Worm (Caenorhabditis elegans): ENCODE data around the gene R04A9.7.

Gene R04A9.7

DNA sequence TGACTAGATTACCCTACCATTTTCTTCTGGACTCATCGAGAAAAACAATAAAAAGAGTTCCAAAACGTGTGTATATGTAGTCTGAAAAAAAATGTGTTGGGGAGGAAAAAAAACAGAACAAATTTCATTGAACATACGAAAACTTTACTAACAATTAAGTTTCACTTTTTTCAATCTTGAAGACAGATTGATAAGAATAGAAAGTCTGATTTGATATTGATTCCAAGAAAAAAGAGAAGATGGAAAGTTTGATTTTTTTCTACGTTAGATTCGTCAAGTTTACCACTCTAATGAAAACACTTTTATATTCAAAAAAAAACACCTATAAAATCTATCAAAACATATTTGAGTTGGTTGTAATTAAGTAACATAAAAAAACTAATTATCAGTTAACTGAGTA lies 4.2 kb downstream of the R04A9.7 start, which contains the start of gene R04A9.9:
R04A9.9 (minus strand) TSS at position 101 of the 400 bp plus-strand sequence.
- no peak for TF ChIP-seq zfp-2 (tag; optimal IDR thresholded peaks at IDR 0.05)
- TF ChIP-seq nhr-6 (tag; optimal IDR thresholded peaks at IDR 0.05): no peak
- no peak for TF ChIP-seq F49E8.2 (tag; optimal IDR thresholded peaks at IDR 0.05; ENCODE audit: borderline replicate concordance)
- TF ChIP-seq mep-1 (tag; optimal IDR thresholded peaks at IDR 0.05): no peak
- no peak for TF ChIP-seq ceh-44 (GFP tag; IDR thresholded peaks at IDR 0.05)
- no peak for TF ChIP-seq Y48G9A.11 (GFP tag; IDR thresholded peaks at IDR 0.05)
- TF ChIP-seq mxl-3 (GFP tag; optimal IDR thresholded peaks at IDR 0.05): no peak

DNA sequence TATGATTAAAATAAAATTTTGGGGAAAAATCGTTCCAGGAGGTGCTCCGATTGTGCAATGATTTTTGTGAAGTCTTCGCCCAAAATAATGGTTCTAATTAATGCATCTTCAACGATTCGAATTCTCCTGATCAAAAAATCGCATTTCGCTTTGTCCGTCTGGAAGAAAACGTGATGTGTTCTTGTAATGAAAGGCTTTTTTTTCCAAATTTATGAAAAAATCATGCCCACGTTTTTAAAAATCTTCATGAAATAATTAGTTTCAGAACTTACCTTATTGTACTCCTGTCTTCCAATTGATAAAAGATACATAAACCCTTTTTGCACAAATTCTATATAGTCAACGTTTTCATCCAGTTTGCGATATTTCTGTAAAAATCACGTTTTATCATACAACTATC lies 5.1 kb downstream of the R04A9.7 start:
- TF ChIP-seq unc-62 (GFP tag; optimal IDR thresholded peaks at IDR 0.05 in 1 of 2) (peak in 1 of 2 experiments; percentile 92), unc-62 (tag; optimal IDR thresholded peaks at IDR 0.05) (no peak), zfp-2 (tag; optimal IDR thresholded peaks at IDR 0.05) (no peak)

DNA sequence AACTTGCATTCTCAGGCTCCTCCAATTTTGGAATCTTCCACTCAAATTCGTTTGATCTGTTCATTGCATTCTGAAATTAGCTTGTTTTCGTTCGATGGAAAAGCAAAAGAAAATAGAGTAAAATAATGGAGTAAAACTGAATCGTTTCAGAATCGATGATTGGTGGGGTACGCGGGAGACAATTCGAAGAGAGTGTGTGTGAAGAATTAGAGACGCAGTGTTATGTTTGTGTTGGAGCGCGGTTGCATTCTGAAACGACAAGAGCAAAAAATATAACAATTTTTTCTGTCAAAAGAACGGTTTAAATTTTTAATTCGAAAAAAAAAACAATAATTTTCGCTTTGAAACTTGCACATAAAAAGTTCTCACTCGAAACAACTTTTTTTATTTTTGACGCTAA lies 6.0 kb downstream of the R04A9.7 start, which contains the start of gene ceh-93:
ceh-93 (minus strand) TSS at position 70 of the 400 bp plus-strand sequence.
- no peak for TF ChIP-seq lim-7 (GFP tag; IDR thresholded peaks at IDR 0.05)
- TF ChIP-seq pha-4 (GFP tag; IDR thresholded peaks at IDR 0.05): no peak
- TF ChIP-seq pha-4 (tag; optimal IDR thresholded peaks at IDR 0.05): no peak
- TF ChIP-seq sdz-12 (GFP tag; optimal IDR thresholded peaks at IDR 0.05): no peak
- TF ChIP-seq lin-38 (GFP tag; IDR thresholded peaks at IDR 0.05): peak; percentile 66
- TF ChIP-seq ceh-44 (GFP tag; IDR thresholded peaks at IDR 0.05): no peak
- TF ChIP-seq ceh-62 (tag; optimal IDR thresholded peaks at IDR 0.05): no peak
- TF ChIP-seq hmg-1.1 (GFP tag; IDR thresholded peaks at IDR 0.05): peak; percentile 55
- TF ChIP-seq nhr-28 (tag; optimal IDR thresholded peaks at IDR 0.05): peak; percentile 17
- TF ChIP-seq lir-3 (tag; optimal IDR thresholded peaks at IDR 0.05): no peak
- no peak for TF ChIP-seq nhr-237 (tag; optimal IDR thresholded peaks at IDR 0.05)
- no peak for TF ChIP-seq tra-1 (GFP tag; IDR thresholded peaks at IDR 0.05)
- TF ChIP-seq daf-19 (GFP tag; conservative IDR thresholded peaks at IDR 0.05): no peak
- TF ChIP-seq dpl-1 (GFP tag; optimal IDR thresholded peaks at IDR 0.05): peak; percentile 0
- no peak for TF ChIP-seq nhr-11 (tag; optimal IDR thresholded peaks at IDR 0.05)
- no peak for TF ChIP-seq nhr-25 (tag; optimal IDR thresholded peaks at IDR 0.05; ENCODE audit: borderline replicate concordance, insufficient read depth)
- TF ChIP-seq daf-16 (GFP tag; optimal IDR thresholded peaks at IDR 0.05): no peak
- TF ChIP-seq daf-16 (tag; optimal IDR thresholded peaks at IDR 0.05): peak; percentile 59
- no peak for TF ChIP-seq lin-13 (GFP tag; optimal IDR thresholded peaks at IDR 0.05)
- TF ChIP-seq zip-2 (tag; optimal IDR thresholded peaks at IDR 0.05): no peak
- TF ChIP-seq dve-1 (tag; optimal IDR thresholded peaks at IDR 0.05; ENCODE audit: insufficient read depth): no peak
- TF ChIP-seq mes-2 (tag; optimal IDR thresholded peaks at IDR 0.05; ENCODE audit: poor library complexity, severe bottlenecking): no peak
- TF ChIP-seq php-3 (GFP tag; IDR thresholded peaks at IDR 0.05): no peak
- no peak for TF ChIP-seq nhr-102 (tag; optimal IDR thresholded peaks at IDR 0.05)

DNA sequence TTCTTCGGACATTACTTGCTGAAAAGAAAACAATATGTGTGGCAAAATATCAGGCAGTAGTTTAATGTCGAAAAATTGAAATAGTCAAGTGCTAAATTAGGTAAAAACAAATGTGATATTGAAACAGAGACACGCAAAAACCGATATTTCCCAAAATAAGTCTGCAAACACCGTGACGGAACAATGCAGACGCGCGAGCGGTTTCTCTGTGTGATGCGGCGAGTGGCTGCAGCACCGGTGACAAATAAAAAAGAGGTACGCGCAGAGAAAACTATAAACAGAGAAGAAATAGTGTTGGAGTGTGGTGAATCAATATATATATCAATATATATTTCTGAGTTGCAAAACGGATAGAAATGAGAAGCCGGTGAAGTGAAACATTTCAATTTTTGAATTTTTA lies 12.0 kb downstream of the R04A9.7 start, which contains the start of gene ife-2:
ife-2 (minus strand) TSS at position 18 of the 400 bp plus-strand sequence.
- TF ChIP-seq sdz-12 (GFP tag; optimal IDR thresholded peaks at IDR 0.05): no peak
- TF ChIP-seq nhr-6 (tag; optimal IDR thresholded peaks at IDR 0.05): peak; percentile 75
- peak; percentile 88 for TF ChIP-seq dve-1 (tag; optimal IDR thresholded peaks at IDR 0.05; ENCODE audit: insufficient read depth)
- no peak for TF ChIP-seq Y5F2A.4 (GFP tag; optimal IDR thresholded peaks at IDR 0.05)
- TF ChIP-seq mep-1 (tag; optimal IDR thresholded peaks at IDR 0.05): peak; percentile 79
- peak; percentile 63 for TF ChIP-seq hmg-1.1 (GFP tag; IDR thresholded peaks at IDR 0.05)
- peak; percentile 71 for TF ChIP-seq hlh-11 (tag; optimal IDR thresholded peaks at IDR 0.05)
- peak in 1 of 2 experiments; percentile 24 for TF ChIP-seq hif-1 (tag; optimal IDR thresholded peaks at IDR 0.05)
- TF ChIP-seq mdl-1 (tag; optimal IDR thresholded peaks at IDR 0.05): peak in 1 of 2 experiments; percentile 39
- no peak for TF ChIP-seq unc-62 (GFP tag; optimal IDR thresholded peaks at IDR 0.05 in 1 of 2)
- TF ChIP-seq unc-62 (tag; optimal IDR thresholded peaks at IDR 0.05): no peak
- no peak for TF ChIP-seq snpc-4 (tag; optimal IDR thresholded peaks at IDR 0.05)
- TF ChIP-seq Y75B8A.6 (GFP tag; IDR thresholded peaks at IDR 0.05): no peak
- peak in 1 of 2 experiments; percentile 42 for TF ChIP-seq daf-16 (GFP tag; optimal IDR thresholded peaks at IDR 0.05)
- TF ChIP-seq daf-16 (tag; optimal IDR thresholded peaks at IDR 0.05): peak; percentile 87
- peak; percentile 89 for TF ChIP-seq nhr-28 (tag; optimal IDR thresholded peaks at IDR 0.05)
- TF ChIP-seq pqm-1 (tag; optimal IDR thresholded peaks at IDR 0.05): peak; percentile 7
- TF ChIP-seq pha-4 (GFP tag; IDR thresholded peaks at IDR 0.05): no peak
- no peak for TF ChIP-seq pha-4 (tag; optimal IDR thresholded peaks at IDR 0.05)
- TF ChIP-seq rbr-2 (tag; optimal IDR thresholded peaks at IDR 0.05): peak; percentile 54
- peak; percentile 9 for TF ChIP-seq F10B5.3 (tag; optimal IDR thresholded peaks at IDR 0.05)
- TF ChIP-seq nhr-77 (tag; optimal IDR thresholded peaks at IDR 0.05): peak; percentile 79
- TF ChIP-seq lsy-2 (tag; optimal IDR thresholded peaks at IDR 0.05): peak in 1 of 2 experiments; percentile 82
- no peak for TF ChIP-seq nhr-237 (tag; optimal IDR thresholded peaks at IDR 0.05)
- TF ChIP-seq nhr-11 (tag; optimal IDR thresholded peaks at IDR 0.05): peak; percentile 39
- peak; percentile 58 for TF ChIP-seq mxl-3 (GFP tag; optimal IDR thresholded peaks at IDR 0.05)
- TF ChIP-seq dpl-1 (GFP tag; optimal IDR thresholded peaks at IDR 0.05): peak; percentile 71
- peak; percentile 26 for TF ChIP-seq spr-1 (tag; optimal IDR thresholded peaks at IDR 0.05)
